Worm (Caenorhabditis elegans) whole organism, mixed stage, embryonic: ENCODE measurements around the gene F56C9.6.

Experiments used
- elt-1 ChIP-seq: sonication (generic microtip); optimal IDR thresholded peaks from 2 replicates; lab custom pipeline; 2017; ENCODE audit warnings: missing genetic modification characterization, mild to moderate bottlenecking, missing compliant biosample characterization, antibody characterized with exemption, moderate library complexity, borderline replicate concordance; ENCODE audit not compliant: insufficient read depth
- mep-1 ChIP-seq: fragments of 150-350 bp; optimal IDR thresholded peaks from 2 replicates; lab custom pipeline; 2017; ENCODE audit warnings: missing biosample characterization, missing genetic modification reagents, missing genetic modification characterization, inconsistent platforms
- unc-62 ChIP-seq: fragments of 150-350 bp; optimal IDR thresholded peaks from 2 replicates; lab custom pipeline; 2014; ENCODE audit warnings: missing biosample characterization, missing genetic modification reagents, missing genetic modification characterization

DNA sequence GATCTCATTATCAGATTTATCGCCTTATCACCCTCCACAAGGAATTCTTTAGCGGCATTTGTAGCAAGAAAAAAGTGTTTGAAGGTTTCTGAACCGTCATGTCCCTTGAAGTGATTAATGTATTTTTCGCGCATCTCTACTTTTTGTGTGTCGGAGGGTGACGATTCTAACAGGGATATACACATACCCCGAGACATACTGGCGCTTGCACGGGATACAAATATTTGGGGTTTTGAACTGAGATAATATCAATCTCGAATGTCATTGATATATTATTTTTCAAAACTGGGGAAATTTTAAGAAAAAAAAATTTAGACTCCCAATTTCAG lies 5.0 kb downstream of the F56C9.6 start:
- TF ChIP-seq unc-62 (GFP tag; lab: Kevin White, UChicago) (no peak), mep-1 (no peak), elt-1 (tag; lab: Kevin White, UChicago) (no peak)
